Fruit fly (Drosophila melanogaster) whole organism, embryonic: ENCODE data around the gene MESR3.

Experiments
- Abd-B ChIP-seq: fragments of 200-800 bp; sonication (Bioruptor generic); optimal IDR thresholded peaks from 2 replicates; lab custom pipeline; 2018; ENCODE audit warnings: missing biosample characterization, mild to moderate bottlenecking, missing genetic modification characterization, moderate library complexity
- Aef1 ChIP-seq: fragments of 200-800 bp; sonication (Bioruptor generic); IDR thresholded peaks from 3 replicates; pipeline ENCODE4 v1.3.6; 2022; ENCODE audit warnings: missing biosample characterization, missing genetic modification characterization
- Atf3 ChIP-seq: fragments of 200-800 bp; sonication (Bioruptor generic); optimal IDR thresholded peaks from 3 replicates; lab custom pipeline; 2016; ENCODE audit warnings: missing biosample characterization, missing genetic modification characterization
- BEAF-32 ChIP-seq: fragments of 200-800 bp; sonication (Bioruptor generic); optimal IDR thresholded peaks from 3 replicates; lab custom pipeline; 2017; ENCODE audit warnings: missing biosample characterization, missing genetic modification characterization, mild to moderate bottlenecking, moderate library complexity, missing genetic modification reagents
- CG10462 ChIP-seq: fragments of 200-800 bp; sonication (Bioruptor generic); optimal IDR thresholded peaks from 2 replicates; lab custom pipeline; 2016; ENCODE audit warnings: missing biosample characterization, missing genetic modification characterization
- CG11398 ChIP-seq: fragments of 200-800 bp; sonication (Bioruptor generic); optimal IDR thresholded peaks from 2 replicates; lab custom pipeline; 2016; ENCODE audit warnings: missing biosample characterization, missing genetic modification characterization
- CG11560 ChIP-seq: fragments of 200-800 bp; sonication (Bioruptor generic); IDR thresholded peaks from 3 replicates; pipeline ENCODE4 v1.3.6; 2022; ENCODE audit warnings: missing biosample characterization, missing genetic modification characterization
- CG1233 ChIP-seq: fragments of 200-800 bp; sonication (Bioruptor generic); optimal IDR thresholded peaks from 4 replicates; lab custom pipeline; 2018; ENCODE audit warnings: missing biosample characterization, mild to moderate bottlenecking, missing genetic modification characterization
- CG16779 ChIP-seq: fragments of 200-800 bp; sonication (Bioruptor generic); IDR thresholded peaks from 2 replicates; pipeline ENCODE4 v1.3.6; 2022; ENCODE audit warnings: missing biosample characterization, missing genetic modification characterization
- CG17186 ChIP-seq: fragments of 200-800 bp; sonication (Bioruptor generic); optimal IDR thresholded peaks from 3 replicates; lab custom pipeline; 2017; ENCODE audit warnings: missing biosample characterization, missing genetic modification reagents, missing genetic modification characterization
- CG17328 ChIP-seq: fragments of 200-800 bp; sonication (Bioruptor generic); IDR thresholded peaks from 2 replicates; pipeline ENCODE4 v1.3.6; 2022; ENCODE audit warnings: missing biosample characterization, missing genetic modification characterization
- CG17359 ChIP-seq: fragments of 200-800 bp; sonication (Bioruptor generic); optimal IDR thresholded peaks from 3 replicates; lab custom pipeline; 2018; ENCODE audit warnings: missing biosample characterization, mild to moderate bottlenecking, missing genetic modification characterization, moderate library complexity
- CG18599 ChIP-seq: fragments of 200-800 bp; sonication (Bioruptor generic); optimal IDR thresholded peaks from 3 replicates; lab custom pipeline; 2017; ENCODE audit warnings: missing biosample characterization, missing genetic modification characterization, mild to moderate bottlenecking, moderate library complexity, missing genetic modification reagents
- CG2678 ChIP-seq: fragments of 200-800 bp; sonication (Bioruptor generic); optimal IDR thresholded peaks from 3 replicates; lab custom pipeline; 2019; ENCODE audit warnings: missing biosample characterization, mild to moderate bottlenecking, missing genetic modification characterization, moderate library complexity
- CG3847 ChIP-seq: fragments of 200-800 bp; sonication (Bioruptor generic); IDR thresholded peaks from 2 replicates; pipeline ENCODE4 v1.3.6; 2022; ENCODE audit warnings: missing biosample characterization, missing genetic modification characterization
- CG4730 ChIP-seq: fragments of 200-800 bp; sonication (Bioruptor generic); IDR thresholded peaks from 2 replicates; pipeline ENCODE4 v1.3.6; 2022; ENCODE audit warnings: missing biosample characterization, missing genetic modification characterization
- CG4820 ChIP-seq: fragments of 200-800 bp; sonication (Bioruptor generic); optimal IDR thresholded peaks from 3 replicates; lab custom pipeline; 2016; ENCODE audit warnings: missing biosample characterization, missing genetic modification characterization
- CG6791 ChIP-seq: fragments of 200-800 bp; sonication (Bioruptor generic); IDR thresholded peaks from 3 replicates; pipeline ENCODE4 v1.3.6; 2022; ENCODE audit warnings: missing biosample characterization, missing genetic modification characterization; ENCODE audit not compliant: partially characterized antibody
- CG7963 ChIP-seq: fragments of 200-800 bp; sonication (Bioruptor generic); IDR thresholded peaks from 3 replicates; pipeline ENCODE4 v1.3.6; 2022; ENCODE audit warnings: missing biosample characterization, missing genetic modification characterization; ENCODE audit not compliant: partially characterized antibody
- CG8359 ChIP-seq: fragments of 200-800 bp; sonication (Bioruptor generic); optimal IDR thresholded peaks from 2 replicates; lab custom pipeline; 2017; ENCODE audit warnings: missing biosample characterization, mild to moderate bottlenecking, missing genetic modification characterization, borderline replicate concordance
- Fer2 ChIP-seq: fragments of 200-800 bp; sonication (Bioruptor generic); optimal IDR thresholded peaks from 2 replicates; lab custom pipeline; 2018; ENCODE audit warnings: missing biosample characterization, mild to moderate bottlenecking, missing genetic modification characterization, moderate library complexity
- Hand ChIP-seq: fragments of 200-800 bp; sonication (Bioruptor generic); optimal IDR thresholded peaks from 2 replicates; lab custom pipeline; 2017; ENCODE audit warnings: mild to moderate bottlenecking, missing biosample characterization, missing genetic modification reagents, missing genetic modification characterization
- Kr ChIP-seq: fragments of 200-800 bp; sonication (Bioruptor generic); optimal IDR thresholded peaks from 2 replicates; lab custom pipeline; 2017; ENCODE audit warnings: missing biosample characterization, mild to moderate bottlenecking, missing genetic modification characterization
- Lim3 ChIP-seq: fragments of 200-800 bp; sonication (Bioruptor generic); IDR thresholded peaks from 2 replicates; pipeline ENCODE4 v1.3.6; 2022; ENCODE audit warnings: missing biosample characterization, missing genetic modification characterization
- Med ChIP-seq: fragments of 200-800 bp; sonication (Bioruptor generic); peaks from one replicate; lab custom pipeline; 2016; ENCODE audit warnings: missing biosample characterization, missing genetic modification characterization, mild to moderate bottlenecking, inconsistent platforms, moderate library complexity
- NFAT ChIP-seq: fragments of 200-800 bp; sonication (Bioruptor generic); IDR thresholded peaks from 2 replicates; pipeline ENCODE4 v1.3.6; 2022; ENCODE audit warnings: missing biosample characterization, missing genetic modification characterization
- Oaz ChIP-seq: fragments of 200-800 bp; sonication (Bioruptor generic); IDR thresholded peaks from 2 replicates; pipeline ENCODE4 v1.3.6; 2022; ENCODE audit warnings: missing biosample characterization, missing genetic modification characterization
- Poxn ChIP-seq: fragments of 200-800 bp; sonication (Bioruptor generic); IDR thresholded peaks from 2 replicates; pipeline ENCODE4 v1.3.6; 2022; ENCODE audit warnings: missing biosample characterization, missing genetic modification characterization
- ap ChIP-seq: fragments of 200-800 bp; sonication (Bioruptor generic); IDR thresholded peaks from 2 replicates; pipeline ENCODE4 v1.3.6; 2022; ENCODE audit warnings: missing biosample characterization, missing genetic modification characterization
- ase ChIP-seq: fragments of 200-800 bp; sonication (Bioruptor generic); IDR thresholded peaks from 3 replicates; pipeline ENCODE4 v1.3.6; 2022; ENCODE audit warnings: missing biosample characterization, missing genetic modification characterization
- br ChIP-seq: fragments of >200 bp; optimal IDR thresholded peaks from 2 replicates; lab custom pipeline; 2017
- en ChIP-seq: fragments of 200-800 bp; sonication (Bioruptor generic); optimal IDR thresholded peaks from 2 replicates; lab custom pipeline; 2016; ENCODE audit warnings: missing biosample characterization, missing genetic modification characterization
- fd96Cb ChIP-seq: fragments of 200-800 bp; sonication (Bioruptor generic); optimal IDR thresholded peaks from 2 replicates; lab custom pipeline; 2018; ENCODE audit warnings: missing biosample characterization, mild to moderate bottlenecking, missing genetic modification characterization, moderate library complexity
- gcm2 ChIP-seq: fragments of 200-800 bp; sonication (Bioruptor generic); optimal IDR thresholded peaks from 2 replicates; lab custom pipeline; 2016; ENCODE audit warnings: missing biosample characterization, missing genetic modification characterization
- gsb-n ChIP-seq: fragments of 200-800 bp; sonication (Bioruptor generic); optimal IDR thresholded peaks from 3 replicates; lab custom pipeline; 2018; ENCODE audit warnings: missing biosample characterization, mild to moderate bottlenecking, missing genetic modification characterization
- hkb ChIP-seq, 2 experiments: fragments of 200-800 bp in 1 of 2; fragments of >200 bp in 1 of 2; sonication (Bioruptor generic) in 1 of 2; IDR thresholded peaks in 1 of 2; optimal IDR thresholded peaks in 1 of 2; 2 replicates each; pipeline versions ENCODE4 v1.3.6 to Lab custom; 2017 to 2022; ENCODE audit warnings: missing biosample characterization in 1 of 2, missing genetic modification characterization in 1 of 2
- klu ChIP-seq: fragments of 200-800 bp; sonication (Bioruptor generic); IDR thresholded peaks from 2 replicates; pipeline ENCODE4 v1.3.6; 2022; ENCODE audit warnings: missing biosample characterization, missing genetic modification characterization
- lola ChIP-seq, 3 experiments: fragments of >200 bp in 2 of 3; fragments of 200-800 bp in 1 of 3; sonication (Bioruptor generic) in 1 of 3; optimal IDR thresholded peaks; 2 replicates each; lab custom pipeline; 2017 to 2019; ENCODE audit warnings: missing biosample characterization in 3 of 3, missing genetic modification characterization in 3 of 3, mild to moderate bottlenecking in 1 of 3, moderate library complexity in 1 of 3
- onecut ChIP-seq: fragments of 200-800 bp; sonication (Bioruptor generic); IDR thresholded peaks from 2 replicates; pipeline ENCODE4 v1.3.6; 2022; ENCODE audit warnings: missing biosample characterization, missing genetic modification characterization
- pita ChIP-seq: fragments of 200-800 bp; sonication (Bioruptor generic); optimal IDR thresholded peaks from 2 replicates; lab custom pipeline; 2017; ENCODE audit warnings: missing biosample characterization, mild to moderate bottlenecking, missing genetic modification characterization
- rib ChIP-seq: fragments of 200-800 bp; sonication (Bioruptor generic); IDR thresholded peaks from 2 replicates; pipeline ENCODE4 v1.3.6; 2022; ENCODE audit warnings: missing biosample characterization, missing genetic modification characterization
- sim ChIP-seq: fragments of 200-800 bp; sonication (Bioruptor generic); IDR thresholded peaks from 2 replicates; pipeline ENCODE4 v1.3.6; 2022; ENCODE audit warnings: missing biosample characterization, missing genetic modification characterization
- stc ChIP-seq: fragments of 200-800 bp; sonication (Bioruptor generic); IDR thresholded peaks from 2 replicates; pipeline ENCODE4 v1.3.6; 2022; ENCODE audit warnings: missing biosample characterization, missing genetic modification characterization
- trem ChIP-seq: fragments of 200-800 bp; optimal IDR thresholded peaks from 3 replicates; lab custom pipeline; 2019; ENCODE audit warnings: missing biosample characterization, mild to moderate bottlenecking, missing genetic modification characterization, moderate library complexity
- trh ChIP-seq: fragments of 200-800 bp; sonication (Bioruptor generic); optimal IDR thresholded peaks from 2 replicates; lab custom pipeline; 2016; ENCODE audit warnings: missing biosample characterization, missing genetic modification characterization
- twi ChIP-seq: fragments of 200-800 bp; optimal IDR thresholded peaks from 2 replicates; lab custom pipeline; 2019; ENCODE audit warnings: missing biosample characterization, mild to moderate bottlenecking, missing genetic modification characterization, moderate library complexity
- unpg ChIP-seq: fragments of 200-800 bp; sonication (Bioruptor generic); optimal IDR thresholded peaks from 3 replicates; lab custom pipeline; 2018; ENCODE audit warnings: missing biosample characterization, mild to moderate bottlenecking, missing genetic modification characterization, moderate library complexity
- yki ChIP-seq: fragments of >200 bp; optimal IDR thresholded peaks from 3 replicates; lab custom pipeline; 2018
- zfh2 ChIP-seq: fragments of 200-800 bp; sonication (Bioruptor generic); optimal IDR thresholded peaks from 2 replicates; lab custom pipeline; 2016; ENCODE audit warnings: missing biosample characterization, missing genetic modification characterization

The MESR3 gene

DNA sequence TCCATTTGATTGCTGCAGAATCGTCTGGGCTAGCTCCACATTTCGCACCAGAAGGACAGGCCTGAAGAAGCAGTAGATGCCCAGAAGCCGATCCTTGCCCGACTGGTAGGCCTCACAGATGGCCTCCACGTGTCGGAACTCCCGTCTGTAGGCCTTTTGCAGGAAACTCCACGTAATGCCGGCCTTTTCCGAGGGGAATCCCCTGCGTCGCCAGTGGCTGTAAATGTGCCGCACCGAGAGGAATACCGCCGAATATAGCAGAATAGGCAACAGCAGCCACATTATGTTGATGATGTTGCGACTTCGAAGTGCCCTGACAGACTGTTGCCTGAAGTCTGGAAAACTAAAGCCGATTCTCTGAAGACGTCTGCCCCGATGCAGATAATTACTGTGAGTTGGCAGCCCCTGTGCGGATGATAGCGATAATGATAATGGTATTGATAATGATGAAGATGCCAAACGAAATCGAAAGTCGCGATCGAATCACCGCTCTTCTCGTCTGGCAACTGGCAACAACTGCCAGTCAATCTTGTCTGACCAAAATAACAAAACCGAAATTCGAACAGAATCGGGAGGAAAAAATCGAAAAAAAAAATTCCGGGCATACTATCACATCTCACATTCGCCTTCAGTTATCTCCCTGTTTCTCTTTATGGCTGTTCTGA, 35.7 kb downstream of the MESR3 start, which contains the start of gene Cyp310a1:
Gene Cyp310a1 (minus strand): TSS at position 348 of the 665 bp plus-strand sequence.
- TF ChIP-seq lola (GFP tag; optimal IDR thresholded peaks at IDR 0.05; lab: Kevin White, UChicago): no peak
- TF ChIP-seq hkb (optimal IDR thresholded peaks at IDR 0.05; lab: Kevin White, UChicago): no peak
- TF ChIP-seq hkb (GFP tag; IDR thresholded peaks at IDR 0.05; lab: Robert Waterston, UW): no peak
- TF ChIP-seq trem: peak; percentile 48
- TF ChIP-seq rib (GFP tag; lab: Robert Waterston, UW): no peak
- peak; percentile 83 for TF ChIP-seq twi (tag; lab: Kevin White, UChicago)
- TF ChIP-seq Med (GFP tag; lab: Kevin White, UChicago): peak; percentile 34
- no peak for TF ChIP-seq Hand (GFP tag; lab: Kevin White, UChicago)

DNA sequence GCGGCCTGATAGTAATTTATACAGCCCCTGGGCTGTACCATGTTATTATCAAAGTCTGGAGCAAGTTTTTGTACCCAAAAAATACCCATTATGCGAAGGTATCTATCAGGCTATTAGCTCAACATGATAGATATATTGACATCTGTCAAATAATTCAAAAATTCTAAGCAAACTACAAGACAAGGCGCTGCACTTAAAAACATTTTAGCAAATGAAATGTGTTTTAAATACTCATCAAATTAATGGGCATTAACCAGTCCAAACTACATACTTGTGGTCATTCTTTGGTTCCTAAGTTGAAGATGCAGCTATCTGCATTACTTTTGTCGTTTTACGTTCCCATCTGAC, 36.2 kb downstream of the MESR3 start:
- TF ChIP-seq Lim3 (GFP tag; lab: Robert Waterston, UW) (no peak), NFAT (GFP tag; lab: Robert Waterston, UW) (0 out of 2 replicates have a peak, but pooled peaks have one; percentile 38), Oaz (GFP tag; lab: Robert Waterston, UW) (no peak), gsb-n (tag; lab: Kevin White, UChicago) (peak; percentile 70), Fer2 (tag; lab: Kevin White, UChicago) (no peak), CG17328 (GFP tag; lab: Robert Waterston, UW) (peak; percentile 76), fd96Cb (tag; lab: Kevin White, UChicago) (peak; percentile 79), Poxn (GFP tag; lab: Robert Waterston, UW) (no peak), stc (GFP tag; lab: Robert Waterston, UW) (peak; percentile 34; the same call in 1 of the 2 replicates), sim (0 out of 2 replicates have a peak, but pooled peaks have one; percentile 21), Abd-B (GFP tag; lab: Kevin White, UChicago) (peak; percentile 70), yki (lab: Kevin White, UChicago) (no peak), ase (peak; percentile 52; the same call in 2 of the 3 replicates), CG16779 (GFP tag; lab: Robert Waterston, UW) (no peak), CG6791 (GFP tag; lab: Robert Waterston, UW) (no peak), onecut (GFP tag; lab: Robert Waterston, UW) (peak; percentile 34), CG10462 (GFP tag; lab: Kevin White, UChicago) (peak; percentile 33), CG2678 (tag; lab: Kevin White, UChicago) (peak; percentile 84), CG4730 (GFP tag; lab: Robert Waterston, UW) (peak; percentile 70), CG1233 (GFP tag; lab: Kevin White, UChicago) (peak; percentile 71), CG8359 (GFP tag; lab: Kevin White, UChicago) (peak; percentile 51), Kr (no peak), unpg (GFP tag; lab: Kevin White, UChicago) (peak; percentile 48), en (no peak), zfh2 (GFP tag; lab: Kevin White, UChicago) (peak; percentile 13), gcm2 (GFP tag; lab: Kevin White, UChicago) (no peak), klu (GFP tag; lab: Robert Waterston, UW) (no peak), CG17359 (tag; lab: Kevin White, UChicago) (peak; percentile 83), CG18599 (GFP tag; lab: Kevin White, UChicago) (peak; percentile 66), CG7963 (no peak), CG11560 (tag; lab: Robert Waterston, UW) (no peak), CG11398 (GFP tag; lab: Kevin White, UChicago) (no peak), br (lab: Kevin White, UChicago) (no peak), Atf3 (GFP tag; lab: Kevin White, UChicago) (peak; percentile 15), CG3847 (GFP tag; lab: Robert Waterston, UW) (peak; percentile 29; the same call in 1 of the 2 replicates), BEAF-32 (GFP tag; lab: Kevin White, UChicago) (no peak), ap (GFP tag; lab: Robert Waterston, UW) (peak; percentile 22; the same call in 1 of the 2 replicates), trh (peak; percentile 34), Aef1 (GFP tag; lab: Robert Waterston, UW) (no peak), CG4820 (GFP tag; lab: Kevin White, UChicago) (peak; percentile 85), pita (no peak), CG17186 (GFP tag; lab: Kevin White, UChicago) (peak; percentile 20)
